Worm (Caenorhabditis elegans) whole organism, L2 larva: ENCODE data around the gene zyg-1.
"Not testable (repeated sequence)": the region's sequence is repeated elsewhere in the genome, so short reads cannot be mapped to it uniquely, and the experiment has no call there.

ENCODE experiments used
- R02D3.7 ChIP-seq: fragments of 150-350 bp; optimal IDR thresholded peaks from 2 replicates; lab custom pipeline; 2014; ENCODE audit warnings: missing biosample characterization, missing genetic modification characterization
- ama-1 ChIP-seq: fragments of 150-350 bp; optimal IDR thresholded peaks from 2 replicates; lab custom pipeline; 2018; ENCODE audit warnings: inconsistent platforms
- crh-2 ChIP-seq: sonication (generic microtip); optimal IDR thresholded peaks from 2 replicates; lab custom pipeline; 2017; ENCODE audit warnings: missing biosample characterization, missing genetic modification characterization
- egl-27 ChIP-seq: sonication (generic microtip); optimal IDR thresholded peaks from 3 replicates; lab custom pipeline; 2017; ENCODE audit warnings: missing biosample characterization, missing genetic modification reagents, missing genetic modification characterization
- mab-5 ChIP-seq: fragments of 150-350 bp; optimal IDR thresholded peaks from 2 replicates; lab custom pipeline; 2014; ENCODE audit warnings: missing biosample characterization, missing genetic modification characterization
- mdl-1 ChIP-seq, 2 experiments: fragments of 150-350 bp in 1 of 2; sonication (generic microtip) in 1 of 2; optimal IDR thresholded peaks; 2 replicates each; lab custom pipeline; 2017; ENCODE audit warnings: missing biosample characterization in 2 of 2, missing genetic modification characterization in 2 of 2
- nhr-11 ChIP-seq: fragments of 150-350 bp; optimal IDR thresholded peaks from 2 replicates; lab custom pipeline; 2014; ENCODE audit warnings: missing biosample characterization, missing genetic modification characterization
- nhr-237 ChIP-seq: fragments of 150-350 bp; optimal IDR thresholded peaks from 2 replicates; lab custom pipeline; 2014; ENCODE audit warnings: missing biosample characterization, missing genetic modification characterization
- sma-3 ChIP-seq: sonication (generic microtip); optimal IDR thresholded peaks from 2 replicates; lab custom pipeline; 2016; ENCODE audit warnings: missing genetic modification reagents, missing genetic modification characterization, missing compliant biosample characterization
- ztf-11 ChIP-seq: sonication (generic microtip); optimal IDR thresholded peaks from 2 replicates; lab custom pipeline; 2017; ENCODE audit warnings: missing biosample characterization, missing genetic modification characterization

DNA sequence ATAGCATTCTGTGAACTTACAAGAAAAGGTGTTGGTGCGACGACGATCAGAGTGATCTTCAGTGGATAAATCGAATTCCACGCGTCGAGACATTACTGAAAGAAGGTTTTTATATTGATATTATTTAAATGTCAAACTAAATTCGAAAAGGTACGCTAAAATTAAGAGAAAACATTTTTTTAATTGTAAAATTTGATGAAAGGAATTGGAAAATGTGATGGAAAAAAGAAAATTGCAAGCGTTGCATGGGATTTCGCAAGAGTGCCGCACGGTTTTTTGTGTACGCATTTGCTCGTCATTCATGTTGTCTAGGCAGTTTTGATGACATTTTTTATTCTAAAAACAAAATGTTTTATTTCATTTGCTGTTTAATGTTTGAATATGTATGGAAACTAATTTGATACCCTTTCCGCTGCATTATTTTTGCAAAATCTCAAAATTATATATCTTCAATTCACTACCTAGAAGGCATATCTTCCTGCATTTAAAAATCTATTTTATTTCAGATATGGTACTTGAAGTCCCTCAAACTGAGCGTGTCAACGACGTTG, 18.6 kb upstream of the zyg-1 start, which contains the start of the genes F59E12.6 and npl-4.1:
- TF ChIP-seq ztf-11 (tag; lab: Kevin White, UChicago); nhr-237 (tag; lab: Kevin White, UChicago); ama-1 (lab: Kevin White, UChicago); mab-5; nhr-11; R02D3.7 (tag; lab: Kevin White, UChicago); sma-3; mdl-1 (tag; optimal IDR thresholded peaks at IDR 0.05; lab: Kevin White, UChicago); egl-27 (tag; lab: Kevin White, UChicago); crh-2 (tag; lab: Kevin White, UChicago): not testable (repeated sequence)
